Worm (Caenorhabditis elegans) whole organism, L1 larva: ENCODE measurements around the gene hpo-7.

Experiments used
- ets-5 ChIP-seq: fragments of 200-800 bp; sonication (Bioruptor generic); IDR thresholded peaks from 2 replicates; pipeline ENCODE4 v1.3.6; 2022; ENCODE audit warnings: missing genetic modification characterization, missing compliant biosample characterization
- lin-35 ChIP-seq, 2 experiments: fragments of 150-350 bp; optimal IDR thresholded peaks; 2 replicates each; lab custom pipeline; 2014; ENCODE audit warnings: missing biosample characterization in 2 of 2, missing genetic modification characterization in 2 of 2, missing genetic modification reagents in 2 of 2
- nhr-20 ChIP-seq: sonication (generic microtip); optimal IDR thresholded peaks from 2 replicates; lab custom pipeline; 2016; ENCODE audit warnings: mild to moderate bottlenecking, missing genetic modification characterization, missing compliant biosample characterization
- tlp-1 ChIP-seq: fragments of 150-350 bp; optimal IDR thresholded peaks from 2 replicates; lab custom pipeline; 2014; ENCODE audit warnings: missing biosample characterization, missing genetic modification characterization

ce11 chrII:2094924-2095650 is 40.4 kb downstream of the hpo-7 start, which contains the start of gene T16A1.2:
- TF ChIP-seq ets-5 (no peak), nhr-20 (tag; lab: Kevin White, UChicago) (no peak), tlp-1 (tag; lab: Kevin White, UChicago) (no peak), lin-35 (GFP tag; optimal IDR thresholded peaks at IDR 0.05; lab: Kevin White, UChicago) (no peak)
